Worm (Caenorhabditis elegans) whole organism, young adult: Measurements from ENCODE around the gene str-254.

Experiments
- D2030.7 ChIP-seq: fragments of 200-800 bp; sonication (Bioruptor generic); IDR thresholded peaks from 2 replicates; pipeline ENCODE4 v1.3.6; 2022; ENCODE audit warnings: missing genetic modification reagents, missing genetic modification characterization, missing compliant biosample characterization
- F23B12.7 ChIP-seq: sonication (generic microtip); optimal IDR thresholded peaks from 2 replicates; lab custom pipeline; 2017; ENCODE audit warnings: missing genetic modification characterization, mild to moderate bottlenecking, missing compliant biosample characterization, antibody characterized with exemption, moderate library complexity; ENCODE audit not compliant: insufficient read depth
- F49E8.2 ChIP-seq: sonication (generic microtip); optimal IDR thresholded peaks from 3 replicates; lab custom pipeline; 2017; ENCODE audit warnings: missing genetic modification characterization, mild to moderate bottlenecking, missing compliant biosample characterization, antibody characterized with exemption, moderate library complexity; ENCODE audit not compliant: insufficient read depth
- ama-1 ChIP-seq, 3 experiments: fragments of 150-350 bp in 1 of 3; sonication (generic microtip) in 2 of 3; optimal IDR thresholded peaks; 2 replicates each; lab custom pipeline; 2014 to 2018; ENCODE audit warnings: missing biosample characterization in 2 of 3, missing genetic modification characterization in 2 of 3, missing genetic modification reagents in 2 of 3
- aptf-3 ChIP-seq: fragments of 200-800 bp; sonication (Bioruptor generic); IDR thresholded peaks from 2 replicates; pipeline ENCODE4 v1.3.6; 2022; ENCODE audit warnings: missing genetic modification characterization, missing compliant biosample characterization
- bed-1 ChIP-seq: fragments of 200-800 bp; sonication (Bioruptor generic); IDR thresholded peaks from 2 replicates; pipeline ENCODE4 v1.3.6; 2022; ENCODE audit warnings: missing genetic modification reagents, missing genetic modification characterization, missing compliant biosample characterization
- ceh-91 ChIP-seq: fragments of 200-800 bp; sonication (Bioruptor generic); IDR thresholded peaks from 2 replicates; pipeline ENCODE4 v1.3.6; 2022; ENCODE audit warnings: missing genetic modification reagents, missing genetic modification characterization, missing compliant biosample characterization
- hlh-26 ChIP-seq: fragments of 200-800 bp; sonication (Bioruptor generic); conservative IDR thresholded peaks from 2 replicates; pipeline ENCODE4 v1.3.6; 2022; ENCODE audit warnings: missing genetic modification reagents, missing genetic modification characterization, missing compliant biosample characterization
- lin-35 ChIP-seq, 3 experiments: fragments of 150-350 bp in 2 of 3; sonication (generic microtip) in 1 of 3; optimal IDR thresholded peaks; 2 replicates each; lab custom pipeline; 2014 to 2018; ENCODE audit warnings: missing biosample characterization in 3 of 3, missing genetic modification characterization in 3 of 3, missing genetic modification reagents in 3 of 3
- mxl-1 ChIP-seq: sonication (generic microtip); optimal IDR thresholded peaks from 2 replicates; lab custom pipeline; 2016; ENCODE audit warnings: missing genetic modification characterization, missing compliant biosample characterization
- nhr-90 ChIP-seq: sonication (generic microtip); optimal IDR thresholded peaks from 2 replicates; lab custom pipeline; 2016; ENCODE audit warnings: missing genotype, mild to moderate bottlenecking, missing genetic modification characterization, missing compliant biosample characterization
- ztf-26 ChIP-seq: sonication (generic microtip); optimal IDR thresholded peaks from 2 replicates; lab custom pipeline; 2017; ENCODE audit warnings: missing genetic modification characterization, missing compliant biosample characterization
- ztf-6 ChIP-seq: fragments of 200-800 bp; sonication (Bioruptor generic); IDR thresholded peaks from 2 replicates; pipeline ENCODE4 v1.3.6; 2022; ENCODE audit warnings: missing genetic modification reagents, missing genetic modification characterization, missing compliant biosample characterization

ce11 chrV:16175227-16175626 lies 22.0 kb upstream of the str-254 start:
- TF ChIP-seq mxl-1 (tag; lab: Kevin White, UChicago), result no peak
- no peak for TF ChIP-seq ceh-91 (GFP tag; lab: Robert Waterston, UW)
- TF ChIP-seq F23B12.7 (tag; lab: Kevin White, UChicago), result no peak
- TF ChIP-seq lin-35 (GFP tag; optimal IDR thresholded peaks at IDR 0.05; lab: Kevin White, UChicago), result no peak
- TF ChIP-seq F49E8.2 (tag; lab: Kevin White, UChicago), result no peak
- no peak for TF ChIP-seq nhr-90
- TF ChIP-seq bed-1 (GFP tag; lab: Robert Waterston, UW), result no peak
- TF ChIP-seq ama-1 (optimal IDR thresholded peaks at IDR 0.05; lab: Kevin White, UChicago), result no peak
- TF ChIP-seq ama-1 (GFP tag; optimal IDR thresholded peaks at IDR 0.05; lab: Kevin White, UChicago), result no peak
- no peak for TF ChIP-seq aptf-3 (GFP tag; lab: Robert Waterston, UW)
- no peak for TF ChIP-seq ztf-26
- TF ChIP-seq ztf-6 (GFP tag; lab: Robert Waterston, UW), result no peak
- no peak for TF ChIP-seq hlh-26 (GFP tag; lab: Robert Waterston, UW)
- no peak for TF ChIP-seq D2030.7 (GFP tag; lab: Robert Waterston, UW)
